Fruit fly (Drosophila melanogaster) whole organism, wandering third instar larva: ENCODE results near the gene Taf9.

Source experiments
- CG32264 ChIP-seq: fragments of 200-800 bp; sonication (Bioruptor generic); optimal IDR thresholded peaks from 2 replicates; lab custom pipeline; 2016; ENCODE audit warnings: missing biosample characterization, missing genetic modification characterization
- CG9705 ChIP-seq: fragments of 200-800 bp; sonication (Bioruptor generic); optimal IDR thresholded peaks from 2 replicates; lab custom pipeline; 2018; ENCODE audit warnings: missing biosample characterization, mild to moderate bottlenecking, missing genetic modification characterization
- br ChIP-seq: fragments of 200-800 bp; sonication (Bioruptor generic); optimal IDR thresholded peaks from 2 replicates; lab custom pipeline; 2016; ENCODE audit warnings: missing biosample characterization, missing genetic modification characterization
- lola ChIP-seq: fragments of >200 bp; optimal IDR thresholded peaks from 2 replicates; lab custom pipeline; 2017; ENCODE audit warnings: missing biosample characterization, missing genetic modification characterization

DNA sequence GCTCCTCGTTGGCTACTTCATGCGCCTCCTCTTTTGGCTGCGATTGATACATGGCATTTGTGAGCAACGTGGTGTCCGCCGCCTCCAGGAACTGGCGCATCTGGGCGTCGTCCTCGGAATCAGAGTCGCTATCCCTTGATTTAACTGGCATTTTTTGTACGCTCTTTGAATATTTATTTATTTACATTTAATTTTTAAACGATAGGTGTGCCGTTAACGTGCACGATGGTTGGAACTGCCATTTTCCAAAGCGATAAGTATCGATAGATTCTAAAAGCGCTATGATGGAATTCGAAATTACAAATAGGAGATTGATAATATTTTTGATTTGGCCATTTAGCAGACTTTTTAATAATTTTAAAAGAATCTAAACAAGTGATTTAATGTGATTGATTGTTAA is 10.5 kb downstream of the Taf9 start, which contains the start of gene CG32554:
- no peak for TF ChIP-seq br (GFP tag; lab: Kevin White, UChicago)
- no peak for TF ChIP-seq CG9705 (GFP tag; lab: Kevin White, UChicago)
- no peak for TF ChIP-seq lola
- no peak for TF ChIP-seq CG32264 (GFP tag; lab: Kevin White, UChicago)
